Worm (Caenorhabditis elegans) whole organism, early embryonic: ENCODE results near the gene K01A11.3.

Experiments used
- B0310.2 ChIP-seq: sonication (generic microtip); optimal IDR thresholded peaks from 2 replicates; lab custom pipeline; 2016; ENCODE audit warnings: mild to moderate bottlenecking, missing genetic modification characterization, missing compliant biosample characterization
- F13C5.2 ChIP-seq: sonication (generic microtip); optimal IDR thresholded peaks from 2 replicates; lab custom pipeline; 2017; ENCODE audit warnings: mild to moderate bottlenecking, missing genetic modification characterization, inconsistent platforms, missing compliant biosample characterization
- aly-1 ChIP-seq: sonication (generic microtip); optimal IDR thresholded peaks from 2 replicates; lab custom pipeline; 2016; ENCODE audit warnings: missing genetic modification characterization, missing compliant biosample characterization
- ama-1 ChIP-seq: fragments of 150-350 bp; optimal IDR thresholded peaks from 2 replicates; lab custom pipeline; 2014
- ceh-13 ChIP-seq: fragments of 200-800 bp; sonication (Bioruptor generic); optimal IDR thresholded peaks from 2 replicates; lab custom pipeline; 2018; ENCODE audit warnings: mild to moderate bottlenecking, missing genetic modification characterization, missing compliant biosample characterization
- ceh-36 ChIP-seq: sonication (generic microtip); optimal IDR thresholded peaks from 2 replicates; lab custom pipeline; 2016; ENCODE audit warnings: missing genetic modification characterization, inconsistent platforms, missing compliant biosample characterization
- ets-7 ChIP-seq: sonication (generic microtip); optimal IDR thresholded peaks from 2 replicates; lab custom pipeline; 2016; ENCODE audit warnings: missing genotype, missing genetic modification characterization, missing compliant biosample characterization
- flt-1 ChIP-seq: fragments of 200-800 bp; sonication (Bioruptor generic); IDR thresholded peaks from 2 replicates; pipeline ENCODE4 v1.3.6; 2022; ENCODE audit warnings: missing genetic modification characterization, missing compliant biosample characterization
- hmbx-1 ChIP-seq: sonication (generic microtip); optimal IDR thresholded peaks from 2 replicates; lab custom pipeline; 2016; ENCODE audit warnings: mild to moderate bottlenecking, missing genetic modification characterization, missing compliant biosample characterization
- hmg-4 ChIP-seq: fragments of 200-800 bp; sonication (Bioruptor generic); optimal IDR thresholded peaks from 2 replicates; lab custom pipeline; 2018; ENCODE audit warnings: mild to moderate bottlenecking, missing genetic modification characterization, missing compliant biosample characterization
- hnd-1 ChIP-seq: sonication (generic microtip); optimal IDR thresholded peaks from 2 replicates; lab custom pipeline; 2016; ENCODE audit warnings: missing genetic modification characterization, missing compliant biosample characterization
- pes-1 ChIP-seq: fragments of 200-800 bp; sonication (Bioruptor generic); IDR thresholded peaks from 2 replicates; pipeline ENCODE4 v1.3.6; 2022; ENCODE audit warnings: missing genetic modification reagents, missing genetic modification characterization, missing compliant biosample characterization
- scrt-1 ChIP-seq: fragments of 200-800 bp; sonication (Bioruptor generic); IDR thresholded peaks from 2 replicates; pipeline ENCODE4 v1.3.6; 2022; ENCODE audit warnings: missing genetic modification characterization, missing compliant biosample characterization
- sea-1 ChIP-seq: fragments of 200-800 bp; sonication (Bioruptor generic); conservative IDR thresholded peaks from 2 replicates; pipeline ENCODE4 v1.3.6; 2022; ENCODE audit warnings: missing genetic modification characterization, missing compliant biosample characterization
- tbx-11 ChIP-seq: fragments of 200-800 bp; sonication (Bioruptor generic); IDR thresholded peaks from 2 replicates; pipeline ENCODE4 v1.3.6; 2022; ENCODE audit warnings: missing genetic modification characterization, missing compliant biosample characterization
- tbx-37 ChIP-seq: fragments of 200-800 bp; sonication (Bioruptor generic); conservative IDR thresholded peaks from 2 replicates; pipeline ENCODE4 v1.3.6; 2022; ENCODE audit warnings: missing genetic modification reagents, missing genetic modification characterization, missing compliant biosample characterization
- tra-4 ChIP-seq: sonication (generic microtip); optimal IDR thresholded peaks from 2 replicates; lab custom pipeline; 2017; ENCODE audit warnings: missing genetic modification characterization, missing compliant biosample characterization

Gene K01A11.3

ce11 chrIII:3430667-3431066, 21.7 kb downstream of the K01A11.3 start:
- TF ChIP-seq ama-1, result no peak
- TF ChIP-seq hmg-4 (GFP tag; lab: Kevin White, UChicago), result no peak
- no peak for TF ChIP-seq aly-1 (tag; lab: Kevin White, UChicago)
- no peak for TF ChIP-seq tra-4 (tag; lab: Kevin White, UChicago)
- TF ChIP-seq scrt-1 (GFP tag; lab: Robert Waterston, UW), result no peak
- no peak for TF ChIP-seq F13C5.2 (tag; lab: Kevin White, UChicago)

ce11 chrIII:3429761-3430160, 22.7 kb downstream of the K01A11.3 start:
- no peak for TF ChIP-seq hmg-4 (GFP tag; lab: Kevin White, UChicago)
- TF ChIP-seq tra-4 (tag; lab: Kevin White, UChicago), result no peak
- no peak for TF ChIP-seq B0310.2
- no peak for TF ChIP-seq scrt-1 (GFP tag; lab: Robert Waterston, UW)
- TF ChIP-seq pes-1, result no peak
- TF ChIP-seq ceh-36 (tag; lab: Kevin White, UChicago), result no peak
- TF ChIP-seq tbx-37 (GFP tag; lab: Robert Waterston, UW), result no peak
- no peak for TF ChIP-seq sea-1 (GFP tag; lab: Robert Waterston, UW)
- TF ChIP-seq ama-1, result no peak
- TF ChIP-seq F13C5.2 (tag; lab: Kevin White, UChicago), result no peak
- no peak for TF ChIP-seq tbx-11 (GFP tag; lab: Robert Waterston, UW)
- no peak for TF ChIP-seq ets-7 (tag; lab: Kevin White, UChicago)

- TF ChIP-seq tra-4 (tag; lab: Kevin White, UChicago), result no peak
- no peak for TF ChIP-seq scrt-1 (GFP tag; lab: Robert Waterston, UW)
- no peak for TF ChIP-seq F13C5.2 (tag; lab: Kevin White, UChicago)
- TF ChIP-seq hmbx-1 (tag; lab: Kevin White, UChicago), result no peak
- no peak for TF ChIP-seq sea-1 (GFP tag; lab: Robert Waterston, UW)
- no peak for TF ChIP-seq tbx-11 (GFP tag; lab: Robert Waterston, UW)
- TF ChIP-seq flt-1 (GFP tag; lab: Robert Waterston, UW), result no peak
Measured at ce11 chrIII:3428574-3428973, 23.8 kb downstream of the K01A11.3 start.

- 0 out of 2 replicates have a peak, but pooled peaks have one; percentile 19 for TF ChIP-seq scrt-1 (GFP tag; lab: Robert Waterston, UW)
- TF ChIP-seq pes-1, result 0 out of 2 replicates have a peak, but pooled peaks have one; percentile 5
- TF ChIP-seq flt-1 (GFP tag; lab: Robert Waterston, UW), result no peak
- TF ChIP-seq ama-1, result no peak
Measured at ce11 chrIII:3426741-3427140, 25.7 kb downstream of the K01A11.3 start.

- no peak for TF ChIP-seq tbx-37 (GFP tag; lab: Robert Waterston, UW)
- TF ChIP-seq sea-1 (GFP tag; lab: Robert Waterston, UW), result no peak
- no peak for TF ChIP-seq aly-1 (tag; lab: Kevin White, UChicago)
- no peak for TF ChIP-seq tra-4 (tag; lab: Kevin White, UChicago)
- TF ChIP-seq hmbx-1 (tag; lab: Kevin White, UChicago), result no peak
- TF ChIP-seq hnd-1 (tag; lab: Kevin White, UChicago), result no peak
- no peak for TF ChIP-seq ceh-36 (tag; lab: Kevin White, UChicago)
- TF ChIP-seq flt-1 (GFP tag; lab: Robert Waterston, UW), result no peak
- TF ChIP-seq ceh-13, result no peak
- no peak for TF ChIP-seq scrt-1 (GFP tag; lab: Robert Waterston, UW)
- TF ChIP-seq F13C5.2 (tag; lab: Kevin White, UChicago), result no peak
- no peak for TF ChIP-seq B0310.2
- TF ChIP-seq hmg-4 (GFP tag; lab: Kevin White, UChicago), result no peak
- no peak for TF ChIP-seq tbx-11 (GFP tag; lab: Robert Waterston, UW)
- TF ChIP-seq ama-1, result no peak
- no peak for TF ChIP-seq pes-1
- TF ChIP-seq ets-7 (tag; lab: Kevin White, UChicago), result no peak
Measured at ce11 chrIII:3425438-3425837, 27.0 kb downstream of the K01A11.3 start, which contains the start of gene metl-18. metl-18 (plus strand) TSS chrIII:3425738.

- TF ChIP-seq B0310.2 (no peak), tbx-37 (GFP tag; lab: Robert Waterston, UW) (0 out of 2 replicates have a peak, but pooled peaks have one; percentile 4)
Measured at ce11 chrIII:3423924-3424323, 28.5 kb downstream of the K01A11.3 start.

ce11 chrIII:3418906-3419305, 33.5 kb downstream of the K01A11.3 start:
- TF ChIP-seq tbx-37 (GFP tag; lab: Robert Waterston, UW) (no peak), hmbx-1 (tag; lab: Kevin White, UChicago) (no peak), aly-1 (tag; lab: Kevin White, UChicago) (no peak), ets-7 (tag; lab: Kevin White, UChicago) (no peak), sea-1 (GFP tag; lab: Robert Waterston, UW) (no peak)

- TF ChIP-seq tbx-37 (GFP tag; lab: Robert Waterston, UW) (no peak), F13C5.2 (tag; lab: Kevin White, UChicago) (no peak), flt-1 (GFP tag; lab: Robert Waterston, UW) (no peak), ceh-13 (no peak), hmbx-1 (tag; lab: Kevin White, UChicago) (no peak), sea-1 (GFP tag; lab: Robert Waterston, UW) (no peak), ceh-36 (tag; lab: Kevin White, UChicago) (no peak), aly-1 (tag; lab: Kevin White, UChicago) (no peak), pes-1 (no peak), B0310.2 (no peak), ama-1 (no peak)
Measured at ce11 chrIII:3417453-3417852, 35.0 kb downstream of the K01A11.3 start.
